Fruit fly (Drosophila melanogaster) whole organism: ENCODE data around the gene peg.

Experiments used
- CG8478 ChIP-seq: fragments of >200 bp; optimal IDR thresholded peaks from 2 replicates; lab custom pipeline; 2018; ENCODE audit warnings: inconsistent platforms
- Dll ChIP-seq: fragments of >200 bp; optimal IDR thresholded peaks from 2 replicates; lab custom pipeline; 2017
- EcR ChIP-seq, 2 experiments: fragments of >200 bp; optimal IDR thresholded peaks; 2 replicates each; lab custom pipeline; 2017; ENCODE audit warnings: missing biosample characterization in 2 of 2, missing genetic modification characterization in 2 of 2, missing genetic modification reagents in 2 of 2
- pan ChIP-seq: fragments of >200 bp; optimal IDR thresholded peaks from 2 replicates; lab custom pipeline; 2017
- psq ChIP-seq: fragments of >200 bp; optimal IDR thresholded peaks from 2 replicates; lab custom pipeline; 2017
- usp ChIP-seq: fragments of >200 bp; optimal IDR thresholded peaks from 2 replicates; lab custom pipeline; 2017; ENCODE audit warnings: missing biosample characterization, missing genetic modification characterization, mixed read lengths

peg gene

DNA sequence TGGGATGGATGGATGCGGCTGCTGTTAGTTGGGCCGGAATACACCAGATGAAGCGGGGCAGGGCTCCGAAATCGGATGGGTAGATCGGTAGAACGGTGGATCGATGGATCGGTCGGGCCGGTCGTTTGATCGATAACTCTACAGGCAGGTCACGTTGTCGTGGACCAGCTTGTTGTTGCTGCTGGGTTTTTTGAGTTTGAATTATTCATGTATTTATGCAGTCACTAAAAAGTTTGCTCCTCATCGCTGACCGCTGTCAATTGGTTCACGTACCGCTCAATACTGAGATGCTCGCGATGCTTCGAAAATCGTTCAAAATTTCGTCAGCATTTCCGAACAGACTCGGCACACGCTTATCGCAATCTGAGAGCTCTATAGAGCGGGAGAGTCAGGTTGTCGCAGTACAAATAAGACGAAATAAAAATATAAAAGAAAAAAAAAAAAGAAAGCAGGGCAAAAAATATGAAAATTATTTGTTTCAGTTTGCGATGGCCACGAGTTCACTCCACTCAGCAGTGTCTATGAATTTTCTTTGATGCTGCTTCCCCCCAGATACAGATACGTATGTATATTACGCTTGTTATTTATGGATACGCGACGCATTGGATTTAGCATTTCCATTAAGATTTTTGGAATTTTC lies at the start of gene peg:
Gene peg (minus strand): TSS at position 262 of the 640 bp plus-strand sequence.
- TF ChIP-seq pan (lab: Kevin White, UChicago) = no peak
- TF ChIP-seq psq = no peak
- no peak for TF ChIP-seq Dll
- no peak for TF ChIP-seq usp (GFP tag; lab: Kevin White, UChicago)
- TF ChIP-seq CG8478 (lab: Kevin White, UChicago) = no peak
- TF ChIP-seq EcR (GFP tag; optimal IDR thresholded peaks at IDR 0.05; lab: Kevin White, UChicago) = no peak

DNA sequence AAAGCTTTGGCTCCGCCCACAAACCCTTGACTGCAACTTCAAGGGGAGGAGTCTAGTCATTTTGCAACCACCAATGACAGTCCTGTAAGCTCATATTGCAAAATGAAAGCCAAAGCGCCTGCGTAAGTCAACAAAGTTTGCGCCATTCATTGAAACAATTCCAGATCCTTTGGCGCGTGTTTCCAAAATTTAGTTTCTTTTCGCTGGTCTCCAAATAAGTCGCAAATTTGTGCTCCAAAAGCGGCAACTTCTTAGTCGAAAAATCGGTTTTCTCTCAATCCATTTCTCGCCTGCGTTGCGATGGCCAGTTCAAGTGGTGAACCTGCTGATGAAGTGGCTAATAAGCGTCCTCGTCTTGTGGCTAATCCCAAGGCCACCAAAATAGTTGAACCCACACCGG lies 49.7 kb upstream of the peg start, which contains the start of gene dmrt93B:
Gene dmrt93B (plus strand): TSS at position 301 of the 400 bp plus-strand sequence.
- TF ChIP-seq Dll (no peak), CG8478 (lab: Kevin White, UChicago) (no peak), pan (lab: Kevin White, UChicago) (no peak), EcR (GFP tag; optimal IDR thresholded peaks at IDR 0.05; lab: Kevin White, UChicago) (no peak), usp (GFP tag; lab: Kevin White, UChicago) (no peak), psq (no peak)

DNA sequence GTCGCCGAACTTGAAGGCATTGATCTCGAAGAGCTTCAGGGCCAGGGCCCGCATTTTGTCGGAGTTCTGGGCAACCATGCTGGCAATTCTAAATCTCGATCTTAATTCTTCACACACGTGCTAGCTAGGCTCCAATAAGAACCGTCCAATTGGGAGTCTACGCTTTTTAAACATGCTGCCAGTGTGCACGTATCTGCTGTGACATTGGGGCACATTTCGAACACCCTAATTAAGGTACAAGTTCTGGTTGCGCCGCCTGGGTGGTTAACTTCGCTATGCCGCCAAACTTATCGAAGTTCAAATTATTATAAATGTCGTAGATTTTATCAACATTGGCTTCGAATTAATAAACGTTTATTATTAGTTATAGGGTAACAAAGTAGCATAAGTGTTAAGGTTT lies 49.2 kb upstream of the peg start, which contains the start of gene r-l:
Gene r-l (minus strand): TSS at position 179 of the 400 bp plus-strand sequence.
- TF ChIP-seq psq (no peak), usp (GFP tag; lab: Kevin White, UChicago) (no peak), CG8478 (lab: Kevin White, UChicago) (no peak), EcR (GFP tag; optimal IDR thresholded peaks at IDR 0.05; lab: Kevin White, UChicago) (no peak), Dll (no peak), pan (lab: Kevin White, UChicago) (no peak)

DNA sequence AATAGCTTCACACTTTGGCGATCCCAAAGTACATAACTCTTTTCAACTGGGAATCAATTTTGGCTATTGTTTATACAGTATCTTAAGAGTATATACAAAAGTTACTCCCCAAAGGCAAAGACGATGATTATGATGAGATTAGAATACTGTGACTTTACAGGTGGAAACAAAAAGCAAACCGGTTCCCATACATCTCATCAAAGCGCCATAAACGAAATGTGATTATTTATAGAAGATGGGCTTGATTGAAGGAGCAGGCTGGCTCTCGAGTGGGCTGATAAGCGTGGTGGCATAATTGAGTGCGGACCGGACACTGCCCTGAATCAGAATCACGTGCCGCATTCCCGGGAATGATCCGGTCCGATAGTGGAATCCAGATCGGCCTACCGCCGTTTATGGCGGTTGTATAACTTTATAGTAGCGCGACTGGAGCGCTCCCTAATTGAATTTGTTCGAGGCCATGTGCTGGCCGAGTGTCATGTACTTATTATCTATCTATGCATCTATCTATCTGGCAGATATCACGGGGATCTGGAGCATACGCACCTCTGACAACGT lies 48.1 kb upstream of the peg start:
- TF ChIP-seq CG8478 (lab: Kevin White, UChicago) = no peak
- no peak for TF ChIP-seq usp (GFP tag; lab: Kevin White, UChicago)
- TF ChIP-seq EcR (GFP tag; optimal IDR thresholded peaks at IDR 0.05; lab: Kevin White, UChicago) = no peak
- no peak for TF ChIP-seq psq
- no peak for TF ChIP-seq Dll
- no peak for TF ChIP-seq pan (lab: Kevin White, UChicago)

DNA sequence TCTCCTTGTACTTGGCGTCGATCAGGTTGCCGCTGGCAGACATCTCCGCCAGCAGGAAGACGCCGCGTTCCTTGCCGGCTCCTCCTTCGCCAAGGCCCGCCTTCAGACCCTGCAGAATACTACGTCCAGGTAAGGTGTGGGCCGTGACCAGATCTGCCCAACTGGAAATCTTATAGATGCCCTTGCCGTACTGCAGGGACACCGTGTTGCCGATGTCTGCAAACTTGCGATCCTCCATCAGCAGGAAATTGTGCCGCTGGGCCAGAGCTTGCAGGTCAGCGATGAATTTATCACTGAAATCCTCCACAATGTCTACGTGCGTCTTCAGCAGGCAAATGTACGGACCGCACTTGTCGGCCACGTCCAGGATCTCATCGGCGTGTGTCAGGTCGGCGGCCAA lies 47.3 kb upstream of the peg start:
- TF ChIP-seq usp (GFP tag; lab: Kevin White, UChicago) (no peak), Dll (no peak), CG8478 (lab: Kevin White, UChicago) (no peak), pan (lab: Kevin White, UChicago) (no peak)

DNA sequence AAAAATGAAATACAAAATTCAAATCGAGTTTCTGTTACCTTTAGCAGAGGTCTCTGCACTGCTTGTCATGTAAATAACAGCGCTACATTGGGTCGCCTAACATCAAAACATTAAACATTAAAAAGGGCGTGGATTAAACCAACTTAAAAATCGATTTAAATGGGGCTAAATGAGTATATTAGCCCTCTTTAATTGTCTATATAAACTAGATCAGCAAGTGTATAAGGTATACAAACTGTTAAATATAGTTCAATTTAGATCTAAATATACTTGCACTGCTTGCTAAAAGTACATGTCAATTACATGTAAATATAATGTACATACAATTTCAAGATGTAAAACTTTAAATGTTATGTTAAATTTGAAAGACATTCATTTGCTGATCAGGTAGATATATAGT lies 45.8 kb upstream of the peg start:
- TF ChIP-seq pan (lab: Kevin White, UChicago) (no peak), EcR (GFP tag; optimal IDR thresholded peaks at IDR 0.05; lab: Kevin White, UChicago) (no peak)

DNA sequence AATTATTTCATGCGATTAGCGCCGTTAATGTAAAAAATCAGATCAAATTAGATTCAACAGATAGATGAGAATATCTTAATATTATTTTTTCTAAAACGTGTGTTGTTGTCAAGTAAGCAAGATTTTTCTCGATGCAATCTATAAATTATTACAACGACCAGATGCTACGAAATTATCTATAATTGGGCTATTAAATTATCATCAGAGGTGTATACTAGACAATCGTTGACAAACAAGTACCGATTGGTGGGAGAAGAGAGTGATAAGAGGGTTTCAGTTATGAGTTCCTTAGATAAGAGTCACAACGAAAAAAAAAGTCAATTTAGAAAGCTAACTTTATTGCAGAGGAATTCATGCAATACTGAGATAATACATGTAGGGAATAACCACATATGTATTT lies 43.6 kb upstream of the peg start:
- TF ChIP-seq Dll (no peak), usp (GFP tag; lab: Kevin White, UChicago) (no peak), psq (no peak), EcR (GFP tag; optimal IDR thresholded peaks at IDR 0.05; lab: Kevin White, UChicago) (no peak), pan (lab: Kevin White, UChicago) (no peak), CG8478 (lab: Kevin White, UChicago) (no peak)

DNA sequence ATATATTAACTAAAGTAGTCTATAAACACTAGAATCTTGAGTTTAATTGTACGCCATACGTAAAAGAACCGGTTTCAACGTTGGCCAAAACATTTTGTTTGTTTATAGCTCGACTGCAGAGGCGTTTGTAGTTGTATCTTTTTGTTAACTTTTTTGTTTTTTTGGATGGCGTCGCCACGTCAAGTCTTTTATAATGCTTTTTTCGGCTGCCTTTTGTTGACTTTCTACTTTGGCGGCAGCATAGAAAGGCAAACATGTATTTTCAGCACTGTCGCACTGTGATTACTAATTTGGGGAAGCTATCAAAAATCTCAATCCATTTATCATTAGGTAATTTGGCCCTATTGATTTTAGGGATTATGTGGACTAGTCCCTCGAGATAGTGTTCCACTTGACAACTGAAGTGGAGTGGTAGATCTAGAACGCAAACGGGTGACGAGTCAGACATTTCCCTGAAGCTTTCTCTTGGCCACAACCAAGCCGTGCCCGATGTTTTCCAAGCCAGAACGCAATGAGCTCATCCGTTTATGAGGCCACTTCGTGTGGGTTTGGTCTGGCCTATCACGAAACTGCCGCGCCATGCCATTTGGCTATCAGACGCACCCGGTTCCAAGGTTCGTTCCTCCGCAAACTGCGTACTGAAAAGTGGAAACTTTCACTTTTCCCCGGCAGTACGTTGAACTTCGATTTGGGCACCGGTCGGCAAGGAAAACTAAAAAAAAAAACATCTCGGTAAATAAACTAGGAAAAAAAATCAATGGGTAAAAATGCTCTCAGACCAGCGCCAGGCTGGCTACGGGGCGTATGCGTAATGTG lies 42.7 kb upstream of the peg start:
- TF ChIP-seq usp (GFP tag; lab: Kevin White, UChicago) (no peak), EcR (GFP tag; optimal IDR thresholded peaks at IDR 0.05; lab: Kevin White, UChicago) (no peak), pan (lab: Kevin White, UChicago) (no peak), Dll (no peak), psq (no peak), CG8478 (lab: Kevin White, UChicago) (no peak)

DNA sequence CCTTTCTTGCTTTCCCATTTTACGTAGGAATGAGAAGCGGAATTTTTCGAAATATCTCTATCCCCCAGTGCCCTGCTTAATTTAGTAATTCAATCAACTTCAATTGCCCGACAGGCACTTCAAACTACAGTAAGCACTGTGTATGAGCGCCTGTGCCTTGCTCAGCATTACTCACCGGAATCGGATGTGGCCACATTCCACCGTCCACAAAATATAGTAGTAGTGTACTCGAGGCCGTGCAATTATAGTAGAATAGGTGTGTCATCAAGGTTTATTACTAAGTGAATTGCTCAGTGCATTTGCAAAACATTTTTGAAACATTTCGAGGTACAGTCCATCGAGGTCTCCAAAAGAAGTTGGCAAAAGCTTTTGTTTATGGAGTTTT lies 41.7 kb upstream of the peg start:
- TF ChIP-seq psq = no peak
- no peak for TF ChIP-seq Dll
- no peak for TF ChIP-seq usp (GFP tag; lab: Kevin White, UChicago)
- TF ChIP-seq CG8478 (lab: Kevin White, UChicago) = no peak
- no peak for TF ChIP-seq pan (lab: Kevin White, UChicago)
- TF ChIP-seq EcR (GFP tag; optimal IDR thresholded peaks at IDR 0.05; lab: Kevin White, UChicago) = no peak

DNA sequence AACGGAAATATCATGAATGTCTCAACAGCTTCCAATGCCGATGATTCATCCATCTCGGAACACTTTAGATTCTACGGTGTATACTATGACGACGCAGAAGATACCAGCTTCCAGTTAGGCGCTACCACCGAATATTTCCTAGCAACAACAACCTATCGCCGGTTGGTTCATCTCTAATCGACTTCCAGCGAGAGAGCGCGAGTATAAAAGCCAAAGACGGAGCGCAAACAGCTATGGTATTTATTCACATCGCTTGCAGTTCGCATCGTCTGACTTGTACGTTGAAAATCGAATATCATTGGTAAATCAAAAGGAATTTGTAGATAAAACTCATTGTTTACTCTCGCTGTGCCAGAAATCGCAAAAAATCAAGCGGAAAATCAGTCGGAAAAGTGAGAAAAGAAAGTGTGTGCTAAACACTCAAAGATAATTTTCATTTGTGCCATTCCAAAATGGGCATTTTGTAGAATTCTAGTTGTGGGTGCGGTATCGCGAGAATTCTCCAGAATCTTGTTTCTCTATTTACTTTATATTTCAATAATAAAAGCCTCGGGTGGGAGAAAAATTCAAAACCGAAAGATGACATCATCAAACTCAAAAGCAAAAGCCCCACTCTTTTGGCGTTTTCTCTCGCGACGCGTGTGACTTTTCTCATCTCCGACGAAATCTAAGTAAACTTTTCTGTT lies 41.2 kb upstream of the peg start, which contains the start of gene AnxB9:
Gene AnxB9 (plus strand): TSS at position 232 of the 686 bp plus-strand sequence.
- TF ChIP-seq psq = no peak
- no peak for TF ChIP-seq CG8478 (lab: Kevin White, UChicago)
- no peak for TF ChIP-seq EcR (GFP tag; optimal IDR thresholded peaks at IDR 0.05; lab: Kevin White, UChicago)
- no peak for TF ChIP-seq usp (GFP tag; lab: Kevin White, UChicago)
- TF ChIP-seq pan (lab: Kevin White, UChicago) = no peak
- TF ChIP-seq Dll = no peak
